Fruit fly (Drosophila melanogaster): ENCODE results near the gene qless.

qless gene

dm6 chr3R:31213227-31213626 lies 39.2 kb downstream of the qless start, which contains the start of the genes Zwilch and CG1542:
Gene Zwilch, minus strand, starts transcription at chr3R:31213376.
Gene CG1542, plus strand, starts transcription at chr3R:31213458.
- no peak for TF ChIP-seq Sin3A (optimal IDR thresholded peaks at IDR 0.05)
- TF ChIP-seq psq (optimal IDR thresholded peaks at IDR 0.05) = no peak
- TF ChIP-seq insv (optimal IDR thresholded peaks at IDR 0.05) = no peak
- TF ChIP-seq Myc (optimal IDR thresholded peaks at IDR 0.05) = no peak
- TF ChIP-seq ttk (optimal IDR thresholded peaks at IDR 0.05) = no peak

- TF ChIP-seq h (optimal IDR thresholded peaks at IDR 0.05) = no peak
- TF ChIP-seq ttk (optimal IDR thresholded peaks at IDR 0.05) = no peak
- TF ChIP-seq Myc (optimal IDR thresholded peaks at IDR 0.05) = no peak
- TF ChIP-seq insv (optimal IDR thresholded peaks at IDR 0.05) = no peak
- no peak for TF ChIP-seq psq (optimal IDR thresholded peaks at IDR 0.05)
- no peak for TF ChIP-seq Sin3A (optimal IDR thresholded peaks at IDR 0.05)
These were observed 41.8 kb downstream of the qless start, which contains the start of gene chp for dm6 chr3R:31210630-31211029. Gene chp, minus strand, starts transcription at chr3R:31210730.

dm6 chr3R:31197142-31197994 lies 55.0 kb downstream of the qless start:
- TF ChIP-seq Sin3A (optimal IDR thresholded peaks at IDR 0.05) (no peak), ttk (optimal IDR thresholded peaks at IDR 0.05) (no peak), insv (optimal IDR thresholded peaks at IDR 0.05) (no peak), Myc (optimal IDR thresholded peaks at IDR 0.05) (no peak), psq (optimal IDR thresholded peaks at IDR 0.05) (no peak), h (optimal IDR thresholded peaks at IDR 0.05) (no peak)

dm6 chr3R:31196731-31197130 lies 55.7 kb downstream of the qless start, which contains the start of gene CG1544:
Gene CG1544, plus strand, starts transcription at chr3R:31196916.
- TF ChIP-seq ttk (optimal IDR thresholded peaks at IDR 0.05) = no peak
- no peak for TF ChIP-seq insv (optimal IDR thresholded peaks at IDR 0.05)
- no peak for TF ChIP-seq Myc (optimal IDR thresholded peaks at IDR 0.05)
- TF ChIP-seq Sin3A (optimal IDR thresholded peaks at IDR 0.05) = no peak
- TF ChIP-seq psq (optimal IDR thresholded peaks at IDR 0.05) = no peak
- no peak for TF ChIP-seq h (optimal IDR thresholded peaks at IDR 0.05)

dm6 chr3R:31195695-31196113 lies 56.7 kb downstream of the qless start, which contains the start of gene mesh:
Gene mesh, minus strand, starts transcription at chr3R:31195762.
- no peak for TF ChIP-seq insv (optimal IDR thresholded peaks at IDR 0.05)

dm6 chr3R:31194627-31195026 lies 57.8 kb downstream of the qless start:
- TF ChIP-seq ttk (optimal IDR thresholded peaks at IDR 0.05) (no peak), h (optimal IDR thresholded peaks at IDR 0.05) (no peak), insv (optimal IDR thresholded peaks at IDR 0.05) (no peak), Myc (optimal IDR thresholded peaks at IDR 0.05) (no peak)

dm6 chr3R:31193062-31193461 lies 59.3 kb downstream of the qless start, which contains the start of gene bnk:
Gene bnk, plus strand, starts transcription at chr3R:31193362.
- TF ChIP-seq psq (optimal IDR thresholded peaks at IDR 0.05) = no peak
- no peak for TF ChIP-seq ttk (optimal IDR thresholded peaks at IDR 0.05)
- TF ChIP-seq h (optimal IDR thresholded peaks at IDR 0.05) = no peak
- no peak for TF ChIP-seq Myc (optimal IDR thresholded peaks at IDR 0.05)
- no peak for TF ChIP-seq Sin3A (optimal IDR thresholded peaks at IDR 0.05)
- no peak for TF ChIP-seq insv (optimal IDR thresholded peaks at IDR 0.05)
